Fruit fly (Drosophila melanogaster): ENCODE measurements around the gene fu.

Gene fu

dm6 chrX:18652879-18653278 is 4.7 kb upstream of the fu start, which contains the start of gene Ing3 (continued):
- TF ChIP-seq hth (optimal IDR thresholded peaks at IDR 0.05): no peak
- TF ChIP-seq CG2129 (GFP tag; IDR thresholded peaks at IDR 0.05; ENCODE audit: partially characterized antibody): peak; percentile 32; the same call in 1 of the 2 replicates
- TF ChIP-seq Scr (GFP tag; IDR thresholded peaks at IDR 0.05; ENCODE audit: partially characterized antibody): peak; percentile 69
- no peak for TF ChIP-seq CG10321 (GFP tag; IDR thresholded peaks at IDR 0.05)
- TF ChIP-seq zfh1 (GFP tag; IDR thresholded peaks at IDR 0.05): no peak
- TF ChIP-seq CG14710 (tag; optimal IDR thresholded peaks at IDR 0.05): peak; percentile 38
- no peak for TF ChIP-seq CG9727 (GFP tag; optimal IDR thresholded peaks at IDR 0.05)
- TF ChIP-seq gfzf (GFP tag; optimal IDR thresholded peaks at IDR 0.05): peak; percentile 83
- TF ChIP-seq Ets97D (GFP tag; optimal IDR thresholded peaks at IDR 0.05): peak; percentile 30

DNA sequence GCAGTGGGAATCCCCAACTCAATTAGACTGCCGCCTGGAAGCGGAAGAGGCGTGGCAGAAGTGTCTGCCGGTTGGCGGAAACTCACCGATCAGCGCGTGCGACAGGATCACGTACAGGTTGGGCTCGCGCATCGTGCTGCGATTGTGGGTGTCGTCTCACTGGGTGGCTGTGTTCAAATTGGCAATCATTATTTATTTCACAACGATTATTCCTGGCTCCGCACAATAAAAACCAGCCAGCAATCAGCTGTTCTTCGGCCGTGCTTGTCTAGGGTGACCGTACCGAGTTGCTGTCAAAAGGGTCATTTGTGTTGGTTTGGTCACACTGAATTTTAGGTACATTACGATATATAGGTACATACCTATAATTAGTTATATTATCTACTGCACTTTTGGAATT is 543 bp upstream of the fu start, which contains the start of gene CG6659:
Gene CG6659 (minus strand): TSS at position 275 of the 400 bp plus-strand sequence.
- no peak for TF ChIP-seq CG15696 (tag; optimal IDR thresholded peaks at IDR 0.05)
- TF ChIP-seq CG4360 (GFP tag; IDR thresholded peaks at IDR 0.05): no peak
- TF ChIP-seq CG4707 (GFP tag; optimal IDR thresholded peaks at IDR 0.05): no peak
- TF ChIP-seq sens-2 (GFP tag; IDR thresholded peaks at IDR 0.05): no peak
- TF ChIP-seq gem (tag; optimal IDR thresholded peaks at IDR 0.05): no peak
- TF ChIP-seq CG11696 (GFP tag; IDR thresholded peaks at IDR 0.05): no peak
- TF ChIP-seq CG4282 (GFP tag; optimal IDR thresholded peaks at IDR 0.05): no peak
- peak; percentile 61 for TF ChIP-seq gfzf (GFP tag; optimal IDR thresholded peaks at IDR 0.05)
- TF ChIP-seq CG3726 (GFP tag; IDR thresholded peaks at IDR 0.05): no peak
- no peak for TF ChIP-seq knrl (GFP tag; IDR thresholded peaks at IDR 0.05; ENCODE audit: partially characterized antibody)
- peak; percentile 15; the same call in 1 of the 2 replicates for TF ChIP-seq hbn (GFP tag; IDR thresholded peaks at IDR 0.05; ENCODE audit: partially characterized antibody)
- no peak for TF ChIP-seq lbe (GFP tag; optimal IDR thresholded peaks at IDR 0.05)
- no peak for TF ChIP-seq TFAM (GFP tag; optimal IDR thresholded peaks at IDR 0.05)
- no peak for TF ChIP-seq stc (GFP tag; IDR thresholded peaks at IDR 0.05)
- TF ChIP-seq CG3163 (GFP tag; optimal IDR thresholded peaks at IDR 0.05): no peak
- no peak for TF ChIP-seq sug (tag; optimal IDR thresholded peaks at IDR 0.05)
- TF ChIP-seq crp (GFP tag; optimal IDR thresholded peaks at IDR 0.05): peak in 1 of 2 experiments; percentile 87
- no peak for TF ChIP-seq CG18764 (GFP tag; optimal IDR thresholded peaks at IDR 0.05)
- no peak for TF ChIP-seq Dbx (GFP tag; IDR thresholded peaks at IDR 0.05)
- no peak for TF ChIP-seq zfh1 (GFP tag; IDR thresholded peaks at IDR 0.05)
- TF ChIP-seq CG6254 (GFP tag; optimal IDR thresholded peaks at IDR 0.05): no peak
- TF ChIP-seq CG10274 (GFP tag; optimal IDR thresholded peaks at IDR 0.05): no peak
- TF ChIP-seq klu (GFP tag; IDR thresholded peaks at IDR 0.05): no peak
- TF ChIP-seq CG15269 (tag; optimal IDR thresholded peaks at IDR 0.05): no peak
- peak; percentile 28 for TF ChIP-seq Sin3A (optimal IDR thresholded peaks at IDR 0.05)
- no peak for TF ChIP-seq CG30431 (GFP tag; optimal IDR thresholded peaks at IDR 0.05)
- no peak for TF ChIP-seq nerfin-1 (tag; optimal IDR thresholded peaks at IDR 0.05)
- TF ChIP-seq NC2α (GFP tag; optimal IDR thresholded peaks at IDR 0.05): no peak
- 0 out of 2 replicates have a peak, but pooled peaks have one; percentile 22 for TF ChIP-seq bbx (GFP tag; IDR thresholded peaks at IDR 0.05; ENCODE audit: partially characterized antibody)
- peak; percentile 24 for TF ChIP-seq CG4617 (GFP tag; optimal IDR thresholded peaks at IDR 0.05; ENCODE audit: borderline replicate concordance)
- no peak for TF ChIP-seq Asciz (GFP tag; optimal IDR thresholded peaks at IDR 0.05)
- TF ChIP-seq CG10979 (tag; optimal IDR thresholded peaks at IDR 0.05): no peak
- TF ChIP-seq CG32767 (GFP tag; IDR thresholded peaks at IDR 0.05): no peak
- TF ChIP-seq cas (GFP tag; IDR thresholded peaks at IDR 0.05): no peak
- TF ChIP-seq HmgZ (tag; optimal IDR thresholded peaks at IDR 0.05): no peak
- TF ChIP-seq CG9727 (GFP tag; optimal IDR thresholded peaks at IDR 0.05): no peak
- peak; percentile 16; the same call in 1 of the 3 replicates for TF ChIP-seq Doc3 (GFP tag; IDR thresholded peaks at IDR 0.05; ENCODE audit: partially characterized antibody)
- no peak for TF ChIP-seq Lim3 (GFP tag; IDR thresholded peaks at IDR 0.05)
- TF ChIP-seq HLH4C (GFP tag; IDR thresholded peaks at IDR 0.05; ENCODE audit: partially characterized antibody): no peak
- TF ChIP-seq vvl (GFP tag; IDR thresholded peaks at IDR 0.05): no peak
- peak; percentile 53 for TF ChIP-seq Med (GFP tag)
- no peak for TF ChIP-seq CG13123 (GFP tag; optimal IDR thresholded peaks at IDR 0.05)
- no peak for TF ChIP-seq ham (GFP tag; IDR thresholded peaks at IDR 0.05)
